Worm (Caenorhabditis elegans) whole organism, L3 larva: ENCODE data around the gene T19H12.3.

Experiments used
- R02D3.7 ChIP-seq: fragments of 150-350 bp; optimal IDR thresholded peaks from 2 replicates; lab custom pipeline; 2014; ENCODE audit warnings: missing biosample characterization, missing genetic modification characterization
- ceh-82 ChIP-seq: fragments of 150-350 bp; optimal IDR thresholded peaks from 2 replicates; lab custom pipeline; 2014; ENCODE audit warnings: missing biosample characterization, missing genetic modification characterization
- ceh-9 ChIP-seq: sonication (generic microtip); optimal IDR thresholded peaks from 2 replicates; lab custom pipeline; 2018; ENCODE audit warnings: missing biosample characterization, missing genetic modification characterization
- daf-12 ChIP-seq: fragments of 150-350 bp; optimal IDR thresholded peaks from 2 replicates; lab custom pipeline; 2014; ENCODE audit warnings: missing biosample characterization, missing genetic modification reagents, missing genetic modification characterization
- egl-5 ChIP-seq: fragments of 150-350 bp; optimal IDR thresholded peaks from 2 replicates; lab custom pipeline; 2017; ENCODE audit warnings: missing biosample characterization, missing genetic modification reagents, missing genetic modification characterization, inconsistent platforms
- elt-2 ChIP-seq: sonication (generic microtip); optimal IDR thresholded peaks from 2 replicates; lab custom pipeline; 2016; ENCODE audit warnings: missing genetic modification reagents, mild to moderate bottlenecking, missing genetic modification characterization, missing compliant biosample characterization
- nhr-28 ChIP-seq: fragments of 150-350 bp; optimal IDR thresholded peaks from 2 replicates; lab custom pipeline; 2014; ENCODE audit warnings: missing biosample characterization, missing genetic modification characterization
- nhr-43 ChIP-seq: sonication (generic microtip); optimal IDR thresholded peaks from 2 replicates; lab custom pipeline; 2016; ENCODE audit warnings: mild to moderate bottlenecking, missing genetic modification characterization, missing compliant biosample characterization; ENCODE audit not compliant: poor library complexity, severe bottlenecking
- nhr-76 ChIP-seq: fragments of 150-350 bp; sonication (generic microtip); optimal IDR thresholded peaks from 5 replicates; lab custom pipeline; 2014; ENCODE audit warnings: missing biosample characterization, missing genetic modification characterization
- pqm-1 ChIP-seq: fragments of 150-350 bp; optimal IDR thresholded peaks from 2 replicates; lab custom pipeline; 2017; ENCODE audit warnings: missing biosample characterization, missing genetic modification characterization, inconsistent platforms
- tbx-2 ChIP-seq: sonication (generic microtip); optimal IDR thresholded peaks from 2 replicates; lab custom pipeline; 2016; ENCODE audit warnings: mild to moderate bottlenecking, missing genetic modification characterization, missing compliant biosample characterization
- unc-39 ChIP-seq: sonication (generic microtip); optimal IDR thresholded peaks from 4 replicates; lab custom pipeline; 2017; ENCODE audit warnings: missing biosample characterization, missing genetic modification characterization

The T19H12.3 gene

DNA sequence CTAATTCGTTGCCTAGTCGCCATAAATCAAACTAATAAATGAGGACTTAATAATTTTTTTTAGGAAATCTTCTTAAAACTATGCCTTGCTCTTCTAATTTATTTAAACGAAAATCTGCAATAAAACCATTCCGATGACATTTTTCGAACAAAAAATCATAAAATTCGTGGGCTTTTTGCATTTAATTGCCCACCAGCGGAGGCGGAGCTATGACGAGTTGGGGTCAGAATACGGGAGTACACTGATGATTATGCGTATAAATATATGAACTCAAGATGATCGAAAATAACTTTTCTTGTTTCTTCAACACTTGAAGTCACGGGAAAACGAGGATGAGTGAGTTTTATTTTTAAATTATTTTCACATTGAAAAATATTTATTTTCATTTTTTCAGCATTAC is 48.9 kb downstream of the T19H12.3 start, which contains the start of gene catp-2:
Gene catp-2, plus strand, starts transcription at position 301 of the 400 bp plus-strand sequence.
- TF ChIP-seq ceh-9 (tag; lab: Kevin White, UChicago) (no peak), elt-2 (tag; lab: Kevin White, UChicago) (no peak), nhr-76 (no peak), nhr-43 (tag; lab: Kevin White, UChicago) (no peak), R02D3.7 (no peak), tbx-2 (tag; lab: Kevin White, UChicago) (no peak), ceh-82 (tag; lab: Kevin White, UChicago) (no peak), egl-5 (tag; lab: Kevin White, UChicago) (no peak), nhr-28 (tag; lab: Kevin White, UChicago) (no peak), unc-39 (no peak)

DNA sequence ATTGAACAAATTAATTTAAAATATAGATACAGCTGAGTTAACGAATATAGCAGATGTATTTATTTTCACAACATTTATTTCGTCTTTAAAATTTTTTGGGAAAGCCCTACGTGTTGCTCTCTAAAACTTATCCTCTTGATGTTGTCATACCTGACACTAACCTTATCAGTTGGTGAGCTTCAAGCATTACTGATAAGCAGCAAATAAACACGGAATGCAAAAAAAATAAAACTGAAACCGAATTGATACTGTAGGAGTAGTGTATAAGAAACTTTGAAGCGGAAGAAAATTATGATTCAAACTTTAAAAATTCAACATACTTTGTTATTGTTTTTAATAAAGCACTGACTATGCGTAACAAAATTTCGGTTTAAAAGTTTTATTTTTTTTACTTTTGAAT is 49.6 kb downstream of the T19H12.3 start:
- TF ChIP-seq elt-2 (tag; lab: Kevin White, UChicago) = peak; percentile 37
- peak; percentile 51 for TF ChIP-seq pqm-1 (tag; lab: Kevin White, UChicago)
- no peak for TF ChIP-seq daf-12 (tag; lab: Kevin White, UChicago)
